Worm (Caenorhabditis elegans) whole organism, young adult: ENCODE data around the gene F20A1.4.
A peak's percentile ranks its signal among the peaks of the same experiment; 100 is the strongest.

Source experiments
- D2030.7 ChIP-seq: fragments of 200-800 bp; sonication (Bioruptor generic); IDR thresholded peaks from 2 replicates; pipeline ENCODE4 v1.3.6; 2022; ENCODE audit warnings: missing genetic modification reagents, missing genetic modification characterization, missing compliant biosample characterization
- F22D6.2 ChIP-seq: sonication (generic microtip); optimal IDR thresholded peaks from 2 replicates; lab custom pipeline; 2016; ENCODE audit warnings: mild to moderate bottlenecking, missing genetic modification characterization, missing compliant biosample characterization
- F52B5.7 ChIP-seq: sonication (generic microtip); optimal IDR thresholded peaks from 2 replicates; lab custom pipeline; 2016; ENCODE audit warnings: mild to moderate bottlenecking, missing genetic modification characterization, missing compliant biosample characterization
- F57A8.1 ChIP-seq: fragments of 200-800 bp; sonication (Bioruptor generic); optimal IDR thresholded peaks from 2 replicates; lab custom pipeline; 2018; ENCODE audit warnings: mild to moderate bottlenecking, missing genetic modification characterization, moderate library complexity, missing compliant biosample characterization
- F57C9.4 ChIP-seq: sonication (generic microtip); optimal IDR thresholded peaks from 2 replicates; lab custom pipeline; 2017; ENCODE audit warnings: mild to moderate bottlenecking, missing genetic modification characterization, missing compliant biosample characterization
- K11D2.4 ChIP-seq: fragments of 200-800 bp; sonication (Bioruptor generic); IDR thresholded peaks from 2 replicates; pipeline ENCODE4 v1.3.6; 2022; ENCODE audit warnings: missing genetic modification reagents, missing genetic modification characterization, missing compliant biosample characterization
- T07F8.4 ChIP-seq: sonication (generic microtip); optimal IDR thresholded peaks from 2 replicates; lab custom pipeline; 2016; ENCODE audit warnings: mild to moderate bottlenecking, missing genetic modification characterization, moderate library complexity, missing compliant biosample characterization
- Y53F4B.3 ChIP-seq: fragments of 200-800 bp; sonication (Bioruptor generic); IDR thresholded peaks from 2 replicates; pipeline ENCODE4 v1.3.6; 2022; ENCODE audit warnings: missing genetic modification reagents, missing genetic modification characterization, missing compliant biosample characterization
- aptf-2 ChIP-seq: fragments of 200-800 bp; sonication (Bioruptor generic); conservative IDR thresholded peaks from 2 replicates; pipeline ENCODE4 v1.3.6; 2022; ENCODE audit warnings: missing genetic modification reagents, missing genetic modification characterization, missing compliant biosample characterization
- ceh-100 ChIP-seq: fragments of 200-800 bp; sonication (Bioruptor generic); IDR thresholded peaks from 2 replicates; pipeline ENCODE4 v1.3.6; 2022; ENCODE audit warnings: missing genetic modification reagents, missing genetic modification characterization, missing compliant biosample characterization
- ceh-58 ChIP-seq: fragments of 200-800 bp; sonication (Bioruptor generic); IDR thresholded peaks from 2 replicates; pipeline ENCODE4 v1.3.6; 2022; ENCODE audit warnings: missing genetic modification characterization, missing compliant biosample characterization
- dpl-1 ChIP-seq: fragments of 150-350 bp; optimal IDR thresholded peaks from 2 replicates; lab custom pipeline; 2014; ENCODE audit warnings: missing biosample characterization, missing genetic modification reagents, missing genetic modification characterization
- egl-18 ChIP-seq: fragments of 200-800 bp; sonication (Bioruptor generic); IDR thresholded peaks from 2 replicates; pipeline ENCODE4 v1.3.6; 2022; ENCODE audit warnings: missing genetic modification reagents, missing genetic modification characterization, missing compliant biosample characterization
- hlh-12 ChIP-seq: sonication (generic microtip); optimal IDR thresholded peaks from 2 replicates; lab custom pipeline; 2016; ENCODE audit warnings: missing genetic modification characterization, missing compliant biosample characterization
- let-526 ChIP-seq: fragments of 200-800 bp; sonication (Bioruptor generic); IDR thresholded peaks from 2 replicates; pipeline ENCODE4 v1.3.6; 2022; ENCODE audit warnings: missing genetic modification reagents, missing genetic modification characterization, missing compliant biosample characterization
- mcd-1 ChIP-seq: fragments of 200-800 bp; sonication (Bioruptor generic); IDR thresholded peaks from 2 replicates; pipeline ENCODE4 v1.3.6; 2022; ENCODE audit warnings: missing genetic modification reagents, missing genetic modification characterization, missing compliant biosample characterization
- mes-4 ChIP-seq: sonication (generic microtip); optimal IDR thresholded peaks from 2 replicates; lab custom pipeline; 2016; ENCODE audit warnings: missing genotype, missing genetic modification characterization, missing compliant biosample characterization
- nfya-1 ChIP-seq: sonication (generic microtip); optimal IDR thresholded peaks from 2 replicates; lab custom pipeline; 2017; ENCODE audit warnings: antibody characterized with exemption, missing compliant biosample characterization, missing genetic modification characterization, borderline replicate concordance; ENCODE audit not compliant: insufficient read depth
- nhr-120 ChIP-seq: fragments of 200-800 bp; sonication (Bioruptor generic); IDR thresholded peaks from 2 replicates; pipeline ENCODE4 v1.3.6; 2022; ENCODE audit warnings: missing genetic modification characterization, missing compliant biosample characterization
- nhr-80 ChIP-seq: sonication (generic microtip); optimal IDR thresholded peaks from 2 replicates; lab custom pipeline; 2016; ENCODE audit warnings: missing genetic modification characterization, missing compliant biosample characterization
- sdz-38 ChIP-seq: sonication (generic microtip); optimal IDR thresholded peaks from 2 replicates; lab custom pipeline; 2016; ENCODE audit warnings: missing genotype, missing genetic modification characterization, missing compliant biosample characterization

The F20A1.4 gene

DNA sequence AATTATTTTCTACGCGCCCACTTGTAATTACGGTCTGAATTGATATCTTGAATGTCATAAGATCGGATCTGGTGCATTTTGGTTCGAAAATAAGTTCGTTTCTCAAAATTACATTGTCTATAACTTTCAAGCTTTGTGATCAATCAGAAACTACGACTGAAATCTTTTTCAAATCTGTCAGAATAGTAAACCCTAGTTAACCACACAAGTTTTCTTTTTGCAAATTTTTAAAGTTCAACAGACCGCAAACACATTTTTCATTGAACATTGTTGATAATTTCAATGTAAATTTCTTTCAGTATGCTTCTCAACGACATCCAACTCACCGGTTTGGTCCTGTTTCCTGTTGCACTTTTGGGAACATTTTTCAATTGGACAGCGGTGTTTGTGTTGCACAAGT, 50.1 kb downstream of the F20A1.4 start, which contains the start of gene srx-59:
Gene srx-59 (plus strand): TSS at position 301 of the 400 bp plus-strand sequence.
- TF ChIP-seq nhr-80 (tag; lab: Kevin White, UChicago) (no peak), F57A8.1 (GFP tag; lab: Kevin White, UChicago) (no peak), mcd-1 (no peak), ceh-100 (no peak), T07F8.4 (tag; lab: Kevin White, UChicago) (no peak), egl-18 (no peak), let-526 (GFP tag; lab: Robert Waterston, UW) (no peak), nhr-120 (GFP tag; lab: Robert Waterston, UW) (no peak), ceh-58 (GFP tag; lab: Robert Waterston, UW) (no peak), D2030.7 (GFP tag; lab: Robert Waterston, UW) (no peak), mes-4 (tag; lab: Kevin White, UChicago) (no peak), F57C9.4 (tag; lab: Kevin White, UChicago) (no peak), F22D6.2 (no peak), F52B5.7 (no peak), sdz-38 (no peak), nfya-1 (no peak), hlh-12 (tag; lab: Kevin White, UChicago) (no peak), aptf-2 (GFP tag; lab: Robert Waterston, UW) (no peak), K11D2.4 (GFP tag; lab: Robert Waterston, UW) (no peak), Y53F4B.3 (no peak)

- TF ChIP-seq F57C9.4 (tag; lab: Kevin White, UChicago), result no peak
- no peak for TF ChIP-seq dpl-1 (GFP tag; lab: Kevin White, UChicago)
- TF ChIP-seq aptf-2 (GFP tag; lab: Robert Waterston, UW), result no peak
- 0 out of 2 replicates have a peak, but pooled peaks have one; percentile 12 for TF ChIP-seq ceh-58 (GFP tag; lab: Robert Waterston, UW)
Measured at ce11 chrV:6969950-6970532, 51.6 kb downstream of the F20A1.4 start, which contains the start of gene ptr-15. TSS of gene ptr-15 (minus strand) at chrV:6970000.
